Fruit fly (Drosophila melanogaster) whole organism: ENCODE results near the gene kek2.

Experiments
- Dll ChIP-seq: fragments of >200 bp; optimal IDR thresholded peaks from 2 replicates; lab custom pipeline; 2017
- psq ChIP-seq: fragments of >200 bp; optimal IDR thresholded peaks from 2 replicates; lab custom pipeline; 2017

DNA sequence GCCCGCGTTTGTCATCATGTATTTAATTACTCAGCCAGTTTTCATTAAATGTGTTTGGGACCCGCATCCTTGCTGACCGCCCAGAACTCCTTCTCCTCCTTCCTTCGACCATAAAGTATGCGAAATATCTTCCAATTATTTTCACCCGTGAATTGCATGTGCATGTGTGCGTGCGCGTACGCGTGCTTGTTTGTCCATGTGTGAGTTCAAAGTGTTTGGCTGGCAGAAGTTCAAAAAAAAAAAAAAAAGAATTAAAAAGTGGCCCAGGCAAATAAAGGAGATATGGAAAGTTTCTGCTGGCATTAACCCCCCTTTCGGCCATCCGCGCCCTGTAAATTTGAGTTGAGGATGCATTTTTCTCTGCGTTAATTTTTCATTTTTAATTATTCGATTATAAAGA lies 27.9 kb upstream of the kek2 start:
- TF ChIP-seq Dll (lab: Kevin White, UChicago) (no peak), psq (no peak)
